Fruit fly (Drosophila melanogaster) whole organism, wandering third instar larva: ENCODE measurements around the gene rho-6.

Source experiments
- Abd-B ChIP-seq: fragments of >200 bp; optimal IDR thresholded peaks from 2 replicates; lab custom pipeline; 2017; ENCODE audit warnings: missing biosample characterization, missing genetic modification characterization
- CG9705 ChIP-seq: fragments of 200-800 bp; sonication (Bioruptor generic); optimal IDR thresholded peaks from 2 replicates; lab custom pipeline; 2018; ENCODE audit warnings: missing biosample characterization, mild to moderate bottlenecking, missing genetic modification characterization
- Dfd ChIP-seq: fragments of >200 bp; optimal IDR thresholded peaks from 2 replicates; lab custom pipeline; 2017; ENCODE audit warnings: missing biosample characterization, missing genetic modification characterization
- Hr78 ChIP-seq: fragments of >200 bp; optimal IDR thresholded peaks from 2 replicates; lab custom pipeline; 2017; ENCODE audit warnings: missing biosample characterization, missing genetic modification characterization
- Jra ChIP-seq: sonication (Bioruptor generic); optimal IDR thresholded peaks from 2 replicates; lab custom pipeline; 2016; ENCODE audit warnings: missing biosample characterization, missing genetic modification characterization
- OdsH ChIP-seq: fragments of 200-800 bp; sonication (Bioruptor generic); optimal IDR thresholded peaks from 2 replicates; lab custom pipeline; 2016; ENCODE audit warnings: missing biosample characterization, mild to moderate bottlenecking, missing genetic modification characterization
- br ChIP-seq: fragments of 200-800 bp; sonication (Bioruptor generic); optimal IDR thresholded peaks from 2 replicates; lab custom pipeline; 2016; ENCODE audit warnings: missing biosample characterization, missing genetic modification characterization
- brk ChIP-seq: fragments of 200-800 bp; sonication (Bioruptor generic); optimal IDR thresholded peaks from 2 replicates; lab custom pipeline; 2016; ENCODE audit warnings: missing biosample characterization, mild to moderate bottlenecking, missing genetic modification characterization
- h ChIP-seq: fragments of 200-800 bp; sonication (Bioruptor generic); optimal IDR thresholded peaks from 3 replicates; lab custom pipeline; 2016; ENCODE audit warnings: missing biosample characterization, mild to moderate bottlenecking, missing genetic modification characterization
- jim ChIP-seq: fragments of 175-275, 200-325 bp; sonication (Bioruptor generic); optimal IDR thresholded peaks from 2 replicates; lab custom pipeline; 2016; ENCODE audit warnings: missing biosample characterization, mild to moderate bottlenecking, missing genetic modification characterization
- lola ChIP-seq: fragments of >200 bp; optimal IDR thresholded peaks from 2 replicates; lab custom pipeline; 2017; ENCODE audit warnings: missing biosample characterization, missing genetic modification characterization
- pan ChIP-seq: fragments of >200 bp; optimal IDR thresholded peaks from 2 replicates; lab custom pipeline; 2017

dm6 chr2L:12133275-12134124 lies at the start of gene rho-6:
- TF ChIP-seq Hr78 (GFP tag; lab: Kevin White, UChicago) (no peak), h (GFP tag; lab: Kevin White, UChicago) (no peak), lola (GFP tag; lab: Kevin White, UChicago) (no peak), brk (GFP tag; lab: Kevin White, UChicago) (no peak), pan (no peak), CG9705 (GFP tag; lab: Kevin White, UChicago) (no peak), br (no peak), jim (no peak), Abd-B (GFP tag; lab: Kevin White, UChicago) (no peak), Jra (no peak), OdsH (no peak), Dfd (GFP tag; lab: Kevin White, UChicago) (no peak)
